Worm (Caenorhabditis elegans): ENCODE data around the gene F28A12.10.

ce11 chrV:8629029-8629428, 8.5 kb downstream of the F28A12.10 start, which contains the start of gene F41E6.12:
- TF ChIP-seq klf-2 (GFP tag; conservative IDR thresholded peaks at IDR 0.05) = no peak
- no peak for TF ChIP-seq flt-1 (GFP tag; IDR thresholded peaks at IDR 0.05)
- no peak for TF ChIP-seq tab-1 (GFP tag; IDR thresholded peaks at IDR 0.05)
- no peak for TF ChIP-seq cog-1 (tag; optimal IDR thresholded peaks at IDR 0.05)
- no peak for TF ChIP-seq ztf-23 (GFP tag; IDR thresholded peaks at IDR 0.05)
- TF ChIP-seq T22C8.4 (GFP tag; IDR thresholded peaks at IDR 0.05) = no peak
- no peak for TF ChIP-seq ref-1 (GFP tag; conservative IDR thresholded peaks at IDR 0.05)
